Worm (Caenorhabditis elegans) whole organism, young adult: ENCODE results near the gene nhr-206.
"Not testable (repeated sequence)": the region's sequence is repeated elsewhere in the genome, so short reads cannot be mapped to it uniquely, and the experiment has no call there.

Source experiments
- B0261.1 ChIP-seq: sonication (generic microtip); optimal IDR thresholded peaks from 2 replicates; lab custom pipeline; 2016; ENCODE audit warnings: mild to moderate bottlenecking, missing genetic modification characterization, moderate library complexity, missing compliant biosample characterization
- ceh-58 ChIP-seq: fragments of 200-800 bp; sonication (Bioruptor generic); IDR thresholded peaks from 2 replicates; pipeline ENCODE4 v1.3.6; 2022; ENCODE audit warnings: missing genetic modification characterization, missing compliant biosample characterization
- lag-1 ChIP-seq: fragments of 200-800 bp; sonication (Bioruptor generic); IDR thresholded peaks from 2 replicates; pipeline ENCODE4 v1.3.6; 2022; ENCODE audit warnings: missing genetic modification reagents, missing genetic modification characterization, missing compliant biosample characterization
- madf-6 ChIP-seq: fragments of 200-800 bp; sonication (Bioruptor generic); IDR thresholded peaks from 2 replicates; pipeline ENCODE4 v1.3.6; 2022; ENCODE audit warnings: missing genetic modification reagents, missing genetic modification characterization, missing compliant biosample characterization
- unc-62 ChIP-seq: fragments of 150-350 bp; optimal IDR thresholded peaks from 2 replicates; lab custom pipeline; 2014; ENCODE audit warnings: missing biosample characterization, missing genetic modification reagents, missing genetic modification characterization
- ztf-26 ChIP-seq: sonication (generic microtip); optimal IDR thresholded peaks from 2 replicates; lab custom pipeline; 2017; ENCODE audit warnings: missing genetic modification characterization, missing compliant biosample characterization

ce11 chrV:12131157-12131556 is 39.4 kb downstream of the nhr-206 start, which contains the start of gene enpp-1:
- TF ChIP-seq madf-6; ztf-26; ceh-58 (GFP tag; lab: Robert Waterston, UW); unc-62 (GFP tag; lab: Kevin White, UChicago); lag-1 (GFP tag; lab: Robert Waterston, UW); B0261.1 (tag; lab: Kevin White, UChicago): not testable (repeated sequence)
